Fruit fly (Drosophila melanogaster): Measurements from ENCODE around the gene pho.

pho gene

dm6 chr4:1181591-1182125 is at the start of gene pho:
Gene pho, minus strand, starts transcription at chr4:1181628.
- TF ChIP-seq psq (optimal IDR thresholded peaks at IDR 0.05) (no peak), Myc (optimal IDR thresholded peaks at IDR 0.05) (no peak), Sin3A (optimal IDR thresholded peaks at IDR 0.05) (no peak), ttk (optimal IDR thresholded peaks at IDR 0.05) (no peak), insv (optimal IDR thresholded peaks at IDR 0.05) (no peak), h (optimal IDR thresholded peaks at IDR 0.05) (no peak)

- no peak for TF ChIP-seq psq (optimal IDR thresholded peaks at IDR 0.05)
- TF ChIP-seq Myc (optimal IDR thresholded peaks at IDR 0.05), result no peak
- TF ChIP-seq ttk (optimal IDR thresholded peaks at IDR 0.05), result no peak
- TF ChIP-seq Sin3A (optimal IDR thresholded peaks at IDR 0.05), result no peak
- TF ChIP-seq insv (optimal IDR thresholded peaks at IDR 0.05), result no peak
- no peak for TF ChIP-seq h (optimal IDR thresholded peaks at IDR 0.05)
Measured at dm6 chr4:1230564-1230964, 49.1 kb upstream of the pho start, which contains the start of the genes Dyrk3 and Cadps. Gene Dyrk3, minus strand, starts transcription at chr4:1230713. Gene Cadps, plus strand, starts transcription at chr4:1230837.

- TF ChIP-seq ttk (optimal IDR thresholded peaks at IDR 0.05) (no peak), psq (optimal IDR thresholded peaks at IDR 0.05) (no peak), insv (optimal IDR thresholded peaks at IDR 0.05) (no peak), Myc (optimal IDR thresholded peaks at IDR 0.05) (no peak), Sin3A (optimal IDR thresholded peaks at IDR 0.05) (no peak), h (optimal IDR thresholded peaks at IDR 0.05) (no peak)
Measured at dm6 chr4:1225185-1225584, 43.8 kb upstream of the pho start.

dm6 chr4:1224232-1224631 is 42.8 kb upstream of the pho start:
- TF ChIP-seq insv (optimal IDR thresholded peaks at IDR 0.05) (no peak), Sin3A (optimal IDR thresholded peaks at IDR 0.05) (no peak), psq (optimal IDR thresholded peaks at IDR 0.05) (no peak), h (optimal IDR thresholded peaks at IDR 0.05) (no peak), ttk (optimal IDR thresholded peaks at IDR 0.05) (no peak), Myc (optimal IDR thresholded peaks at IDR 0.05) (no peak)

dm6 chr4:1218723-1219398 is 37.4 kb upstream of the pho start:
- TF ChIP-seq h (optimal IDR thresholded peaks at IDR 0.05), result no peak

dm6 chr4:1199178-1199577 is 17.8 kb upstream of the pho start:
- TF ChIP-seq Sin3A (optimal IDR thresholded peaks at IDR 0.05) (no peak), h (optimal IDR thresholded peaks at IDR 0.05) (no peak), psq (optimal IDR thresholded peaks at IDR 0.05) (no peak), ttk (optimal IDR thresholded peaks at IDR 0.05) (no peak), Myc (optimal IDR thresholded peaks at IDR 0.05) (no peak), insv (optimal IDR thresholded peaks at IDR 0.05) (no peak)

- TF ChIP-seq ttk (optimal IDR thresholded peaks at IDR 0.05), result no peak
- no peak for TF ChIP-seq insv (optimal IDR thresholded peaks at IDR 0.05)
Measured at dm6 chr4:1198599-1198998, 17.2 kb upstream of the pho start, which contains the start of gene Mitf. Gene Mitf, plus strand, starts transcription at chr4:1198852.

- TF ChIP-seq insv (optimal IDR thresholded peaks at IDR 0.05) (no peak), h (optimal IDR thresholded peaks at IDR 0.05) (no peak), Sin3A (optimal IDR thresholded peaks at IDR 0.05) (no peak), Myc (optimal IDR thresholded peaks at IDR 0.05) (no peak), psq (optimal IDR thresholded peaks at IDR 0.05) (no peak)
Measured at dm6 chr4:1196653-1197161, 15.3 kb upstream of the pho start, which contains the start of gene PIP4K. Gene PIP4K, minus strand, starts transcription at chr4:1196848.

- TF ChIP-seq Myc (optimal IDR thresholded peaks at IDR 0.05) (no peak), insv (optimal IDR thresholded peaks at IDR 0.05) (no peak), ttk (optimal IDR thresholded peaks at IDR 0.05) (no peak), h (optimal IDR thresholded peaks at IDR 0.05) (no peak), psq (optimal IDR thresholded peaks at IDR 0.05) (no peak), Sin3A (optimal IDR thresholded peaks at IDR 0.05) (no peak)
Measured at dm6 chr4:1191630-1192029, 10.2 kb upstream of the pho start.

dm6 chr4:1186828-1187227 is 5.4 kb upstream of the pho start:
- no peak for TF ChIP-seq Sin3A (optimal IDR thresholded peaks at IDR 0.05)
- no peak for TF ChIP-seq psq (optimal IDR thresholded peaks at IDR 0.05)
- TF ChIP-seq Myc (optimal IDR thresholded peaks at IDR 0.05), result no peak

- TF ChIP-seq insv (optimal IDR thresholded peaks at IDR 0.05), result no peak
- TF ChIP-seq Myc (optimal IDR thresholded peaks at IDR 0.05), result no peak
- TF ChIP-seq h (optimal IDR thresholded peaks at IDR 0.05), result no peak
- TF ChIP-seq Sin3A (optimal IDR thresholded peaks at IDR 0.05), result no peak
- no peak for TF ChIP-seq ttk (optimal IDR thresholded peaks at IDR 0.05)
- no peak for TF ChIP-seq psq (optimal IDR thresholded peaks at IDR 0.05)
Measured at dm6 chr4:1185468-1185867, 4.0 kb upstream of the pho start, which contains the start of gene CG33521. Gene CG33521, plus strand, starts transcription at chr4:1185768.

- TF ChIP-seq Myc (optimal IDR thresholded peaks at IDR 0.05) (no peak), insv (optimal IDR thresholded peaks at IDR 0.05) (no peak), Sin3A (optimal IDR thresholded peaks at IDR 0.05) (no peak), h (optimal IDR thresholded peaks at IDR 0.05) (no peak), ttk (optimal IDR thresholded peaks at IDR 0.05) (no peak), psq (optimal IDR thresholded peaks at IDR 0.05) (no peak)
Measured at dm6 chr4:1182809-1183208, 1.4 kb upstream of the pho start.

dm6 chr4:1175156-1175555 is 6.3 kb downstream of the pho start:
- TF ChIP-seq h (optimal IDR thresholded peaks at IDR 0.05) (no peak), Myc (optimal IDR thresholded peaks at IDR 0.05) (no peak), ttk (optimal IDR thresholded peaks at IDR 0.05) (no peak), insv (optimal IDR thresholded peaks at IDR 0.05) (no peak), Sin3A (optimal IDR thresholded peaks at IDR 0.05) (no peak), psq (optimal IDR thresholded peaks at IDR 0.05) (no peak)
